Fruit fly (Drosophila melanogaster) whole organism, embryonic: ENCODE data around the gene CG17300.

Experiments used
- CG30431 ChIP-seq: fragments of 200-800 bp; sonication (Bioruptor generic); optimal IDR thresholded peaks from 2 replicates; lab custom pipeline; 2017; ENCODE audit warnings: missing biosample characterization, missing genetic modification characterization
- CG4854 ChIP-seq: fragments of 200-800 bp; sonication (Bioruptor generic); optimal IDR thresholded peaks from 2 replicates; lab custom pipeline; 2016; ENCODE audit warnings: missing biosample characterization, missing genetic modification characterization, inconsistent platforms
- Ets97D ChIP-seq: fragments of 200-800 bp; sonication (Bioruptor generic); optimal IDR thresholded peaks from 3 replicates; lab custom pipeline; 2016; ENCODE audit warnings: missing biosample characterization, missing genetic modification characterization
- MBD-R2 ChIP-seq: fragments of 200-800 bp; sonication (Bioruptor generic); IDR thresholded peaks from 2 replicates; pipeline ENCODE4 v1.3.6; 2022; ENCODE audit warnings: missing biosample characterization, missing genetic modification characterization
- ab ChIP-seq: fragments of 200-800 bp; sonication (Bioruptor generic); optimal IDR thresholded peaks from 2 replicates; lab custom pipeline; 2016; ENCODE audit warnings: missing biosample characterization, missing genetic modification characterization
- cato ChIP-seq: fragments of 200-800 bp; sonication (Bioruptor generic); optimal IDR thresholded peaks from 2 replicates; lab custom pipeline; 2016; ENCODE audit warnings: missing biosample characterization, missing genetic modification characterization, borderline replicate concordance
- dmrt99B ChIP-seq: fragments of 200-800 bp; sonication (Bioruptor generic); optimal IDR thresholded peaks from 2 replicates; lab custom pipeline; 2018; ENCODE audit warnings: missing biosample characterization, mild to moderate bottlenecking, missing genetic modification characterization, moderate library complexity
- lab ChIP-seq: fragments of 200-800 bp; sonication (Bioruptor generic); optimal IDR thresholded peaks from 3 replicates; lab custom pipeline; 2017; ENCODE audit warnings: missing biosample characterization, missing genetic modification characterization, mild to moderate bottlenecking, moderate library complexity, missing genetic modification reagents
- lola ChIP-seq, 3 experiments: fragments of >200 bp in 2 of 3; fragments of 200-800 bp in 1 of 3; sonication (Bioruptor generic) in 1 of 3; optimal IDR thresholded peaks; 2 replicates each; lab custom pipeline; 2017 to 2019; ENCODE audit warnings: missing biosample characterization in 3 of 3, missing genetic modification characterization in 3 of 3, mild to moderate bottlenecking in 1 of 3, moderate library complexity in 1 of 3
- seq ChIP-seq: fragments of 200-800 bp; sonication (Bioruptor generic); IDR thresholded peaks from 2 replicates; pipeline ENCODE4 v1.3.6; 2022; ENCODE audit warnings: missing biosample characterization, missing genetic modification characterization
- sim ChIP-seq: fragments of 200-800 bp; sonication (Bioruptor generic); IDR thresholded peaks from 2 replicates; pipeline ENCODE4 v1.3.6; 2022; ENCODE audit warnings: missing biosample characterization, missing genetic modification characterization
- tin ChIP-seq: fragments of 200-800 bp; sonication (Bioruptor generic); optimal IDR thresholded peaks from 3 replicates; lab custom pipeline; 2016; ENCODE audit warnings: missing biosample characterization, missing genetic modification characterization

dm6 chr3L:13061322-13061809 lies 25.7 kb downstream of the CG17300 start, which contains the start of the genes CG14115 and CG34428:
- TF ChIP-seq ab (GFP tag; lab: Kevin White, UChicago): no peak
- TF ChIP-seq CG4854: no peak
- no peak for TF ChIP-seq dmrt99B (tag; lab: Kevin White, UChicago)
- no peak for TF ChIP-seq CG30431 (GFP tag; lab: Kevin White, UChicago)
- TF ChIP-seq lola (GFP tag; optimal IDR thresholded peaks at IDR 0.05; lab: Kevin White, UChicago): no peak
- no peak for TF ChIP-seq sim (GFP tag; lab: Robert Waterston, UW)
- TF ChIP-seq lab (GFP tag; lab: Kevin White, UChicago): no peak
- no peak for TF ChIP-seq Ets97D
- TF ChIP-seq seq (GFP tag; lab: Robert Waterston, UW): no peak
- no peak for TF ChIP-seq MBD-R2 (GFP tag; lab: Robert Waterston, UW)
- no peak for TF ChIP-seq tin (GFP tag; lab: Kevin White, UChicago)
- no peak for TF ChIP-seq cato (GFP tag; lab: Kevin White, UChicago)
